Worm (Caenorhabditis elegans) whole organism, mixed stage, embryonic: ENCODE results near the gene T14B4.20.

ENCODE experiments used
- lsy-2 ChIP-seq: fragments of 150-350 bp; optimal IDR thresholded peaks from 2 replicates; lab custom pipeline; 2014; ENCODE audit warnings: missing biosample characterization, missing genetic modification characterization
- nhr-12 ChIP-seq: fragments of 150-350 bp; optimal IDR thresholded peaks from 2 replicates; lab custom pipeline; 2014; ENCODE audit warnings: missing biosample characterization, missing genetic modification characterization
- nhr-76 ChIP-seq: sonication (generic microtip); optimal IDR thresholded peaks from 2 replicates; lab custom pipeline; 2017; ENCODE audit warnings: missing biosample characterization, missing genetic modification characterization
- unc-39 ChIP-seq: fragments of 150-350 bp; optimal IDR thresholded peaks from 2 replicates; lab custom pipeline; 2014; ENCODE audit warnings: missing biosample characterization, missing genetic modification characterization

DNA sequence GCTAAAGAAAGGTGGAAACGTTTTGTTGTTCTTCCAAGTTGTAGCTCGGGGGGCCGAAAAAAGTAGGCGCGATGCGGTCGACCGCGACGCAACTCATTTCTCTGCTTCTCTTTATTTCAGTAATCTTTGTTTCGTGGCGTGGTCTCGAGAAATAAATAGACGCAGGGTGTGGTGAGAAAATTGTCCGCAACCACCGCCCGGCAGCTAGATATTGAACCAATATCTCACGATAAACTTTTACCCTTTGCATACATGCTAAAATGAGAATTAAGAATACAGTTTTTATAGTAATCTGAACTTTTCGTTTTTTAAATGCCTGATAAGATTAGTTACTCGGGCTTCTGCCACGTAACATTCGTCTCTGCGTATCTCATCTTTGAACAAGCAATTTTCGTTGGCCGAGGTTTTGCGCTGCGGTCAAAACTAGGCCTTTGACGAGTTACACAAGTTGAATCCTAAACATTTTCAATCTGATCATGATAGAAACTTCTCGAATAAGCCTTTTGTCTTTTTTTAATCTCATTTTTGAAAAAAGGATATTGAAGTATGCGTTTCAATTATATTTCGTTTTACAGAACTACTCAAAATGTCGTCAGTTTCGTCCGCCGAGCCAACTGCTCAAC lies 32.9 kb upstream of the T14B4.20 start, which contains the start of gene gyf-1:
- TF ChIP-seq lsy-2 (peak; percentile 8), nhr-76 (tag; lab: Kevin White, UChicago) (no peak), unc-39 (tag; lab: Kevin White, UChicago) (no peak), nhr-12 (no peak)
